Fruit fly (Drosophila melanogaster) whole organism, embryonic: ENCODE measurements around the gene CG43339.

Experiments used
- ATbp ChIP-seq: fragments of 200-800 bp; sonication (Bioruptor generic); optimal IDR thresholded peaks from 2 replicates; lab custom pipeline; 2017; ENCODE audit warnings: missing biosample characterization, mild to moderate bottlenecking, missing genetic modification characterization, missing genetic modification reagents
- Atf-2 ChIP-seq: fragments of 200-800 bp; sonication (Bioruptor generic); optimal IDR thresholded peaks from 2 replicates; lab custom pipeline; 2016; ENCODE audit warnings: missing biosample characterization, missing genetic modification characterization
- Bdp1 ChIP-seq: fragments of 200-800 bp; sonication (Bioruptor generic); optimal IDR thresholded peaks from 3 replicates; lab custom pipeline; 2016; ENCODE audit warnings: missing biosample characterization, missing genetic modification characterization
- Bteb2 ChIP-seq: fragments of 200-800 bp; sonication (Bioruptor generic); optimal IDR thresholded peaks from 2 replicates; lab custom pipeline; 2016; ENCODE audit warnings: missing biosample characterization, missing genetic modification characterization
- CG10654 ChIP-seq: fragments of 200-800 bp; sonication (Bioruptor generic); optimal IDR thresholded peaks from 2 replicates; lab custom pipeline; 2016; ENCODE audit warnings: missing biosample characterization, missing genetic modification characterization
- CG11398 ChIP-seq: fragments of 200-800 bp; sonication (Bioruptor generic); optimal IDR thresholded peaks from 2 replicates; lab custom pipeline; 2016; ENCODE audit warnings: missing biosample characterization, missing genetic modification characterization
- CG12769 ChIP-seq: fragments of 200-800 bp; sonication (Bioruptor generic); optimal IDR thresholded peaks from 2 replicates; lab custom pipeline; 2019; ENCODE audit warnings: missing biosample characterization, mild to moderate bottlenecking, missing genetic modification characterization, moderate library complexity
- CG13287 ChIP-seq: fragments of 200-800 bp; sonication (Bioruptor generic); IDR thresholded peaks from 2 replicates; pipeline ENCODE4 v1.3.6; 2022; ENCODE audit warnings: missing biosample characterization, missing genetic modification characterization; ENCODE audit not compliant: partially characterized antibody
- CG15073 ChIP-seq: fragments of 200-800 bp; sonication (Bioruptor generic); optimal IDR thresholded peaks from 2 replicates; lab custom pipeline; 2016; ENCODE audit warnings: missing biosample characterization, missing genetic modification characterization
- CG16863 ChIP-seq: fragments of 200-800 bp; sonication (Bioruptor generic); optimal IDR thresholded peaks from 3 replicates; lab custom pipeline; 2016; ENCODE audit warnings: missing biosample characterization, missing genetic modification characterization
- CG17186 ChIP-seq: fragments of 200-800 bp; sonication (Bioruptor generic); optimal IDR thresholded peaks from 3 replicates; lab custom pipeline; 2017; ENCODE audit warnings: missing biosample characterization, missing genetic modification reagents, missing genetic modification characterization
- CG18764 ChIP-seq: fragments of 200-800 bp; sonication (Bioruptor generic); optimal IDR thresholded peaks from 3 replicates; lab custom pipeline; 2016; ENCODE audit warnings: missing biosample characterization, missing genetic modification characterization
- CG2875 ChIP-seq: fragments of 200-800 bp; sonication (Bioruptor generic); optimal IDR thresholded peaks from 2 replicates; lab custom pipeline; 2017; ENCODE audit warnings: missing biosample characterization, mild to moderate bottlenecking, missing genetic modification characterization, missing genetic modification reagents
- CG4328 ChIP-seq: fragments of 200-800 bp; sonication (Bioruptor generic); optimal IDR thresholded peaks from 3 replicates; lab custom pipeline; 2017; ENCODE audit warnings: missing biosample characterization, missing genetic modification reagents, missing genetic modification characterization
- CG4730 ChIP-seq: fragments of 200-800 bp; sonication (Bioruptor generic); IDR thresholded peaks from 2 replicates; pipeline ENCODE4 v1.3.6; 2022; ENCODE audit warnings: missing biosample characterization, missing genetic modification characterization
- CG5953 ChIP-seq: fragments of 200-800 bp; sonication (Bioruptor generic); IDR thresholded peaks from 2 replicates; pipeline ENCODE4 v1.3.6; 2022; ENCODE audit warnings: missing biosample characterization, missing genetic modification characterization
- CG6654 ChIP-seq: fragments of 200-800 bp; sonication (Bioruptor generic); optimal IDR thresholded peaks from 2 replicates; lab custom pipeline; 2017; ENCODE audit warnings: missing biosample characterization, mild to moderate bottlenecking, missing genetic modification characterization
- CG6765 ChIP-seq: fragments of 200-800 bp; sonication (Bioruptor generic); optimal IDR thresholded peaks from 3 replicates; lab custom pipeline; 2017; ENCODE audit warnings: missing biosample characterization, mild to moderate bottlenecking, missing genetic modification characterization
- CG6854 ChIP-seq: fragments of 200-800 bp; sonication (Bioruptor generic); optimal IDR thresholded peaks from 3 replicates; lab custom pipeline; 2017; ENCODE audit warnings: missing biosample characterization, mild to moderate bottlenecking, missing genetic modification characterization
- CG7556 ChIP-seq: fragments of 200-800 bp; sonication (Bioruptor generic); optimal IDR thresholded peaks from 2 replicates; lab custom pipeline; 2017; ENCODE audit warnings: missing biosample characterization, mild to moderate bottlenecking, missing genetic modification characterization
- CG8281 ChIP-seq: fragments of 200-800 bp; sonication (Bioruptor generic); optimal IDR thresholded peaks from 2 replicates; lab custom pipeline; 2018; ENCODE audit warnings: missing biosample characterization, mild to moderate bottlenecking, missing genetic modification characterization, moderate library complexity
- CG8290 ChIP-seq, 3 experiments: fragments of 200-800 bp; sonication (Bioruptor generic); optimal IDR thresholded peaks; 2 replicates each; lab custom pipeline; 2016 to 2019; ENCODE audit warnings: missing biosample characterization in 3 of 3, missing genetic modification characterization in 3 of 3, mild to moderate bottlenecking in 2 of 3, moderate library complexity in 1 of 3
- CG9876 ChIP-seq: fragments of 200-800 bp; sonication (Bioruptor generic); optimal IDR thresholded peaks from 2 replicates; lab custom pipeline; 2016; ENCODE audit warnings: missing biosample characterization, missing genetic modification characterization
- Dip2 ChIP-seq: fragments of 200-800 bp; sonication (Bioruptor generic); IDR thresholded peaks from 2 replicates; pipeline ENCODE4 v1.3.6; 2022; ENCODE audit warnings: missing biosample characterization, missing genetic modification characterization
- br ChIP-seq: fragments of >200 bp; optimal IDR thresholded peaks from 2 replicates; lab custom pipeline; 2017
- cato ChIP-seq: fragments of 200-800 bp; sonication (Bioruptor generic); optimal IDR thresholded peaks from 2 replicates; lab custom pipeline; 2016; ENCODE audit warnings: missing biosample characterization, missing genetic modification characterization, borderline replicate concordance
- chinmo ChIP-seq: fragments of 200-800 bp; sonication (Bioruptor generic); IDR thresholded peaks from 4 replicates; pipeline ENCODE4 v1.3.6; 2022; ENCODE audit warnings: missing biosample characterization, missing genetic modification characterization; ENCODE audit not compliant: partially characterized antibody
- dan ChIP-seq: fragments of 200-800 bp; sonication (Bioruptor generic); IDR thresholded peaks from 2 replicates; pipeline ENCODE4 v1.3.6; 2022; ENCODE audit warnings: missing biosample characterization, missing genetic modification characterization
- danr ChIP-seq: fragments of 200-800 bp; sonication (Bioruptor generic); IDR thresholded peaks from 2 replicates; pipeline ENCODE4 v1.3.6; 2022; ENCODE audit warnings: missing biosample characterization, missing genetic modification characterization
- dati ChIP-seq: fragments of 200-800 bp; sonication (Bioruptor generic); IDR thresholded peaks from 2 replicates; pipeline ENCODE4 v1.3.6; 2022; ENCODE audit warnings: missing biosample characterization, missing genetic modification characterization
- ewg ChIP-seq: fragments of 200-800 bp; sonication (Bioruptor generic); optimal IDR thresholded peaks from 3 replicates; lab custom pipeline; 2017; ENCODE audit warnings: mild to moderate bottlenecking, missing biosample characterization, missing genetic modification reagents, missing genetic modification characterization
- fd64A ChIP-seq: fragments of 200-800 bp; sonication (Bioruptor generic); optimal IDR thresholded peaks from 3 replicates; lab custom pipeline; 2018; ENCODE audit warnings: missing biosample characterization, mild to moderate bottlenecking, missing genetic modification characterization
- fd96Cb ChIP-seq: fragments of 200-800 bp; sonication (Bioruptor generic); optimal IDR thresholded peaks from 2 replicates; lab custom pipeline; 2018; ENCODE audit warnings: missing biosample characterization, mild to moderate bottlenecking, missing genetic modification characterization, moderate library complexity
- gsb ChIP-seq: fragments of 200-800 bp; sonication (Bioruptor generic); IDR thresholded peaks from 2 replicates; pipeline ENCODE4 v1.3.6; 2022; ENCODE audit warnings: missing biosample characterization, missing genetic modification characterization
- ham ChIP-seq: fragments of 200-800 bp; sonication (Bioruptor generic); IDR thresholded peaks from 2 replicates; pipeline ENCODE4 v1.3.6; 2022; ENCODE audit warnings: missing biosample characterization, missing genetic modification characterization
- inv ChIP-seq: fragments of 200-800 bp; sonication (Bioruptor generic); IDR thresholded peaks from 2 replicates; pipeline ENCODE4 v1.3.6; 2022; ENCODE audit warnings: missing biosample characterization, missing genetic modification characterization; ENCODE audit not compliant: partially characterized antibody
- klu ChIP-seq: fragments of 200-800 bp; sonication (Bioruptor generic); IDR thresholded peaks from 2 replicates; pipeline ENCODE4 v1.3.6; 2022; ENCODE audit warnings: missing biosample characterization, missing genetic modification characterization
- lbe ChIP-seq: fragments of 200-800 bp; sonication (Bioruptor generic); optimal IDR thresholded peaks from 2 replicates; lab custom pipeline; 2016; ENCODE audit warnings: missing biosample characterization, mild to moderate bottlenecking, missing genetic modification characterization
- lilli ChIP-seq: fragments of 200-800 bp; sonication (Bioruptor generic); optimal IDR thresholded peaks from 3 replicates; lab custom pipeline; 2016; ENCODE audit warnings: missing biosample characterization, missing genetic modification characterization
- nom ChIP-seq: fragments of 200-800 bp; sonication (Bioruptor generic); optimal IDR thresholded peaks from 2 replicates; lab custom pipeline; 2017; ENCODE audit warnings: missing biosample characterization, missing genetic modification characterization, mild to moderate bottlenecking, moderate library complexity, missing genetic modification reagents
- oc ChIP-seq: fragments of 200-800 bp; sonication (Bioruptor generic); optimal IDR thresholded peaks from 2 replicates; lab custom pipeline; 2018; ENCODE audit warnings: missing biosample characterization, mild to moderate bottlenecking, missing genetic modification characterization, moderate library complexity
- org-1 ChIP-seq: fragments of 200-800 bp; sonication (Bioruptor generic); optimal IDR thresholded peaks from 2 replicates; lab custom pipeline; 2017; ENCODE audit warnings: missing biosample characterization, missing genetic modification characterization
- otp ChIP-seq: fragments of 200-800 bp; sonication (Bioruptor generic); IDR thresholded peaks from 3 replicates; pipeline ENCODE4, ENCODE4 v1.3.6; 2022; ENCODE audit warnings: missing biosample characterization, missing genetic modification characterization
- pb ChIP-seq: fragments of 200-800 bp; sonication (Bioruptor generic); optimal IDR thresholded peaks from 3 replicates; lab custom pipeline; 2016; ENCODE audit warnings: missing biosample characterization, missing genetic modification characterization
- row ChIP-seq: fragments of 200-800 bp; sonication (Bioruptor generic); IDR thresholded peaks from 3 replicates; pipeline ENCODE4 v1.3.6; 2022; ENCODE audit warnings: missing biosample characterization, missing genetic modification characterization
- sqz ChIP-seq: fragments of 200-800 bp; sonication (Bioruptor generic); optimal IDR thresholded peaks from 3 replicates; lab custom pipeline; 2018; ENCODE audit warnings: missing biosample characterization, mild to moderate bottlenecking, missing genetic modification characterization
- tio ChIP-seq: fragments of 200-800 bp; sonication (Bioruptor generic); optimal IDR thresholded peaks from 2 replicates; lab custom pipeline; 2017; ENCODE audit warnings: missing biosample characterization, missing genetic modification characterization, inconsistent platforms
- toy ChIP-seq: fragments of 200-800 bp; sonication (Bioruptor generic); IDR thresholded peaks from 2 replicates; pipeline ENCODE4 v1.3.6; 2022; ENCODE audit warnings: missing biosample characterization, missing genetic modification characterization
- unc-4 ChIP-seq: fragments of 200-800 bp; sonication (Bioruptor generic); IDR thresholded peaks from 2 replicates; pipeline ENCODE4 v1.3.6; 2022; ENCODE audit warnings: missing biosample characterization, missing genetic modification characterization; ENCODE audit not compliant: partially characterized antibody
- wek ChIP-seq: fragments of 200-800 bp; sonication (Bioruptor generic); optimal IDR thresholded peaks from 3 replicates; lab custom pipeline; 2018; ENCODE audit warnings: missing biosample characterization, mild to moderate bottlenecking, missing genetic modification characterization, moderate library complexity
- wor ChIP-seq: fragments of 200-800 bp; sonication (Bioruptor generic); IDR thresholded peaks from 2 replicates; pipeline ENCODE4 v1.3.6; 2022; ENCODE audit warnings: missing biosample characterization, missing genetic modification characterization
- zf30C ChIP-seq: fragments of 200-800 bp; sonication (Bioruptor generic); optimal IDR thresholded peaks from 3 replicates; lab custom pipeline; 2018; ENCODE audit warnings: missing biosample characterization, mild to moderate bottlenecking, missing genetic modification characterization

CG43339 gene

DNA sequence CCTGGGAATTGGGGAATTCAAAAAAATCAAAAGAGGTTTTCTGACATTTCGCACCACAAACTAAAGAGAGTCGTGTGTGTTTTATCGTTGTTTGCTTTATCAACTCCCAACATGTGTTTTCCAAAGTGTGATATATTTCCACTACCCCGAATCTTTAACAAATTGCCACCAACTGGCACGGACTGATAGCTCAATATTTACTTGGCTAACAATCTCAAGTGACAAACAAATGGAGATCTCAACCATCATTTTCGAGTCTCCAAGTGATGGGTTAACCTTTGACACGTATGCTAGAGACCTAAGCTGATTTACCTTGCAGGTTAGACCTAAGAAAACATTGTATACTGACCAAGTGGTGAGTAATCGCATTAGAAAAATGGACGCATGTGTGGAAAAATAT is 47.6 kb downstream of the CG43339 start (continued):
- no peak for TF ChIP-seq klu
- no peak for TF ChIP-seq Bdp1
- no peak for TF ChIP-seq CG4328 (GFP tag; lab: Kevin White, UChicago)
- TF ChIP-seq fd96Cb (tag; lab: Kevin White, UChicago): no peak
- no peak for TF ChIP-seq CG17186 (GFP tag; lab: Kevin White, UChicago)
- TF ChIP-seq CG6854: no peak
- TF ChIP-seq inv: no peak
- TF ChIP-seq row (GFP tag; lab: Robert Waterston, UW): no peak
- no peak for TF ChIP-seq CG9876 (GFP tag; lab: Kevin White, UChicago)
- no peak for TF ChIP-seq zf30C
- TF ChIP-seq CG7556: peak; percentile 9
- peak; percentile 50 for TF ChIP-seq wek (GFP tag; lab: Kevin White, UChicago)
- no peak for TF ChIP-seq CG2875 (GFP tag; lab: Kevin White, UChicago)
- TF ChIP-seq CG11398: peak; percentile 21
- no peak for TF ChIP-seq nom (GFP tag; lab: Kevin White, UChicago)
- no peak for TF ChIP-seq CG8290 (GFP tag; optimal IDR thresholded peaks at IDR 0.05; lab: Kevin White, UChicago)
- peak; percentile 30 to 65 for TF ChIP-seq CG8290 (tag; optimal IDR thresholded peaks at IDR 0.05; lab: Kevin White, UChicago)
- TF ChIP-seq gsb (GFP tag; lab: Robert Waterston, UW): no peak
- TF ChIP-seq oc (tag; lab: Kevin White, UChicago): no peak
- no peak for TF ChIP-seq CG8281 (tag; lab: Kevin White, UChicago)
- peak; percentile 38 for TF ChIP-seq sqz (GFP tag; lab: Kevin White, UChicago)
- TF ChIP-seq CG18764 (GFP tag; lab: Kevin White, UChicago): no peak
- no peak for TF ChIP-seq Atf-2 (GFP tag; lab: Kevin White, UChicago)
- TF ChIP-seq CG15073 (GFP tag; lab: Kevin White, UChicago): no peak
- TF ChIP-seq dan (GFP tag; lab: Robert Waterston, UW): no peak
- TF ChIP-seq lbe (GFP tag; lab: Kevin White, UChicago): no peak
- TF ChIP-seq org-1 (GFP tag; lab: Kevin White, UChicago): peak; percentile 40
- TF ChIP-seq ewg (GFP tag; lab: Kevin White, UChicago): no peak
- no peak for TF ChIP-seq fd64A
- no peak for TF ChIP-seq Bteb2 (GFP tag; lab: Kevin White, UChicago)
- TF ChIP-seq danr: no peak
- no peak for TF ChIP-seq toy (GFP tag; lab: Robert Waterston, UW)
- TF ChIP-seq CG10654 (GFP tag; lab: Kevin White, UChicago): no peak
- TF ChIP-seq CG5953: no peak
- TF ChIP-seq unc-4 (GFP tag; lab: Robert Waterston, UW): no peak
- TF ChIP-seq CG12769 (tag; lab: Kevin White, UChicago): peak; percentile 16
- TF ChIP-seq wor (GFP tag; lab: Robert Waterston, UW): no peak
- no peak for TF ChIP-seq dati (GFP tag; lab: Robert Waterston, UW)
- TF ChIP-seq chinmo (GFP tag; lab: Robert Waterston, UW): 0 out of 4 replicates have a peak, but pooled peaks have one; percentile 15
- TF ChIP-seq tio (GFP tag; lab: Kevin White, UChicago): no peak
- peak; percentile 53 for TF ChIP-seq ATbp (GFP tag; lab: Kevin White, UChicago)
- TF ChIP-seq CG13287 (GFP tag; lab: Robert Waterston, UW): no peak
- no peak for TF ChIP-seq ham (GFP tag; lab: Robert Waterston, UW)
- TF ChIP-seq CG4730: no peak
- TF ChIP-seq CG6765 (GFP tag; lab: Kevin White, UChicago): peak; percentile 2
- TF ChIP-seq otp (GFP tag; lab: Robert Waterston, UW): 0 out of 3 replicates have a peak, but pooled peaks have one; percentile 14
- TF ChIP-seq CG16863 (GFP tag; lab: Kevin White, UChicago): no peak
- TF ChIP-seq lilli (GFP tag; lab: Kevin White, UChicago): no peak
- no peak for TF ChIP-seq cato
- TF ChIP-seq br (lab: Kevin White, UChicago): no peak
- no peak for TF ChIP-seq Dip2
- TF ChIP-seq CG6654 (GFP tag; lab: Kevin White, UChicago): no peak
- TF ChIP-seq pb (GFP tag; lab: Kevin White, UChicago): no peak
